Fruit fly (Drosophila melanogaster) whole organism, wandering third instar larva: ENCODE results near the gene Ptx1.

ENCODE experiments used
- CG9705 ChIP-seq: fragments of 200-800 bp; sonication (Bioruptor generic); optimal IDR thresholded peaks from 2 replicates; lab custom pipeline; 2018; ENCODE audit warnings: missing biosample characterization, mild to moderate bottlenecking, missing genetic modification characterization
- Dfd ChIP-seq: fragments of >200 bp; optimal IDR thresholded peaks from 2 replicates; lab custom pipeline; 2017; ENCODE audit warnings: missing biosample characterization, missing genetic modification characterization
- Dif ChIP-seq: fragments of 200-275, 200-300 bp; sonication (Bioruptor generic); optimal IDR thresholded peaks from 2 replicates; lab custom pipeline; 2018; ENCODE audit warnings: missing biosample characterization, missing genetic modification characterization; ENCODE audit not compliant: partially characterized antibody
- GATAd ChIP-seq: sonication (Bioruptor generic); optimal IDR thresholded peaks from 2 replicates; lab custom pipeline; 2016; ENCODE audit warnings: missing biosample characterization, missing genetic modification characterization
- HLH106 ChIP-seq: fragments of 200-800 bp; optimal IDR thresholded peaks from 3 replicates; lab custom pipeline; 2019; ENCODE audit warnings: missing biosample characterization, mild to moderate bottlenecking, missing genetic modification characterization, moderate library complexity
- Hnf4 ChIP-seq: fragments of 200-800 bp; sonication (Bioruptor generic); optimal IDR thresholded peaks from 2 replicates; lab custom pipeline; 2016; ENCODE audit warnings: missing biosample characterization, mild to moderate bottlenecking, missing genetic modification characterization
- Hr78 ChIP-seq: fragments of >200 bp; optimal IDR thresholded peaks from 2 replicates; lab custom pipeline; 2017; ENCODE audit warnings: missing biosample characterization, missing genetic modification characterization
- Jra ChIP-seq: sonication (Bioruptor generic); optimal IDR thresholded peaks from 2 replicates; lab custom pipeline; 2016; ENCODE audit warnings: missing biosample characterization, missing genetic modification characterization
- Mio ChIP-seq: sonication (Bioruptor generic); optimal IDR thresholded peaks from 2 replicates; lab custom pipeline; 2016; ENCODE audit warnings: missing biosample characterization, missing genetic modification characterization
- Myc ChIP-seq: fragments of >200 bp; optimal IDR thresholded peaks from 2 replicates; lab custom pipeline; 2017
- N ChIP-seq: fragments of >200 bp; optimal IDR thresholded peaks from 2 replicates; lab custom pipeline; 2018; ENCODE audit warnings: missing biosample characterization, missing external identifiers, missing genetic modification characterization
- OdsH ChIP-seq: fragments of 200-800 bp; sonication (Bioruptor generic); optimal IDR thresholded peaks from 2 replicates; lab custom pipeline; 2016; ENCODE audit warnings: missing biosample characterization, mild to moderate bottlenecking, missing genetic modification characterization
- Rel ChIP-seq, 2 experiments: fragments of 200-800 bp; sonication (Bioruptor generic) in 1 of 2; optimal IDR thresholded peaks; 2 replicates in 1 of 2; 3 replicates in 1 of 2; lab custom pipeline; 2016 to 2019; ENCODE audit warnings: mild to moderate bottlenecking in 2 of 2, missing biosample characterization in 2 of 2, missing genetic modification characterization in 2 of 2, moderate library complexity in 1 of 2
- Sp1 ChIP-seq: fragments of 200-800 bp; sonication (Bioruptor generic); optimal IDR thresholded peaks from 3 replicates; lab custom pipeline; 2019; ENCODE audit warnings: missing biosample characterization, mild to moderate bottlenecking, missing genetic modification characterization, moderate library complexity
- Vsx2 ChIP-seq: fragments of 200-300, 225-300 bp; sonication (Bioruptor generic); optimal IDR thresholded peaks from 2 replicates; lab custom pipeline; 2018; ENCODE audit warnings: missing biosample characterization, missing genetic modification characterization; ENCODE audit not compliant: partially characterized antibody
- br ChIP-seq: fragments of 200-800 bp; sonication (Bioruptor generic); optimal IDR thresholded peaks from 2 replicates; lab custom pipeline; 2016; ENCODE audit warnings: missing biosample characterization, missing genetic modification characterization
- brk ChIP-seq: fragments of 200-800 bp; sonication (Bioruptor generic); optimal IDR thresholded peaks from 2 replicates; lab custom pipeline; 2016; ENCODE audit warnings: missing biosample characterization, mild to moderate bottlenecking, missing genetic modification characterization
- dl ChIP-seq, 2 experiments: fragments of 175-275, 200-275 bp in 1 of 2; fragments of 200-275 bp in 1 of 2; sonication (Bioruptor generic); optimal IDR thresholded peaks; lab custom pipeline; 2018; ENCODE audit warnings: mild to moderate bottlenecking in 2 of 2, missing biosample characterization in 2 of 2, missing genetic modification characterization in 2 of 2, moderate library complexity in 2 of 2; ENCODE audit not compliant: partially characterized antibody in 2 of 2, insufficient read depth in 1 of 2
- dmrt93B ChIP-seq: fragments of 200-800 bp; sonication (Bioruptor generic); optimal IDR thresholded peaks from 2 replicates; lab custom pipeline; 2018; ENCODE audit warnings: missing biosample characterization, mild to moderate bottlenecking, missing genetic modification characterization
- foxo ChIP-seq, 2 experiments: fragments of 200-800 bp; sonication (Bioruptor generic); optimal IDR thresholded peaks; 2 replicates in 1 of 2; 3 replicates in 1 of 2; lab custom pipeline; 2016 to 2017; ENCODE audit warnings: missing biosample characterization in 2 of 2, missing genetic modification characterization in 2 of 2
- h ChIP-seq: fragments of 200-800 bp; sonication (Bioruptor generic); optimal IDR thresholded peaks from 3 replicates; lab custom pipeline; 2016; ENCODE audit warnings: missing biosample characterization, mild to moderate bottlenecking, missing genetic modification characterization
- jim ChIP-seq: fragments of 175-275, 200-325 bp; sonication (Bioruptor generic); optimal IDR thresholded peaks from 2 replicates; lab custom pipeline; 2016; ENCODE audit warnings: missing biosample characterization, mild to moderate bottlenecking, missing genetic modification characterization
- lola ChIP-seq: fragments of >200 bp; optimal IDR thresholded peaks from 2 replicates; lab custom pipeline; 2017; ENCODE audit warnings: missing biosample characterization, missing genetic modification characterization
- pan ChIP-seq: fragments of >200 bp; optimal IDR thresholded peaks from 2 replicates; lab custom pipeline; 2017
- psq ChIP-seq: fragments of 200-800 bp; sonication (Bioruptor generic); optimal IDR thresholded peaks from 3 replicates; lab custom pipeline; 2017; ENCODE audit warnings: missing biosample characterization, mild to moderate bottlenecking, missing genetic modification characterization, moderate library complexity
- sage ChIP-seq: fragments of 200-800 bp; sonication (Bioruptor generic); optimal IDR thresholded peaks from 2 replicates; lab custom pipeline; 2016; ENCODE audit warnings: missing biosample characterization, mild to moderate bottlenecking, missing genetic modification characterization
- sv ChIP-seq: fragments of 200-800 bp; sonication (Bioruptor generic); optimal IDR thresholded peaks from 3 replicates; lab custom pipeline; 2016; ENCODE audit warnings: missing biosample characterization, missing genetic modification characterization
- tai ChIP-seq: sonication (Bioruptor generic); optimal IDR thresholded peaks from 2 replicates; lab custom pipeline; 2016; ENCODE audit warnings: missing biosample characterization, missing genetic modification characterization
- usp ChIP-seq: fragments of >200 bp; optimal IDR thresholded peaks from 2 replicates; lab custom pipeline; 2017; ENCODE audit warnings: missing biosample characterization, missing genetic modification characterization
- woc ChIP-seq: sonication (Bioruptor generic); optimal IDR thresholded peaks from 2 replicates; lab custom pipeline; 2016; ENCODE audit warnings: missing biosample characterization, mild to moderate bottlenecking, missing genetic modification characterization

The Ptx1 gene

DNA sequence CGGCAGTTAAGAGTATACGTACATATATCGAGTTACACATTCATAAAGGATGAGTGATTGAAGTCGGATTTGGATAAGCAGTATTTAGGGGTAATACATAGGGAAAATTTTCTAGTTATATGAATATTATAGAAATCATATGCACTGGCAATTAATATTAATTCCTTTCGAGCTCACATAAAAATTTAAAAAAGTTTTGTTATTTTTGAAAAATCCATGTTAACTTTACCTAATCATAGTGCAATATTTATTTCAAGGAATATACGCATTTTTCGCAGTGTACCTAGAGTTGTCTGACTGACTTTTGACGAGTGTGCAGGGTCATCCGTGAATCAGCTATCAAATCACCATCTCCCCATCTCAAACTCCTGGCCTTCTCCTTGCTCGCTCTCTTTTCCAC, 48.1 kb upstream of the Ptx1 start:
- TF ChIP-seq Hnf4 (no peak), pan (no peak), sv (GFP tag; lab: Kevin White, UChicago) (no peak), Hr78 (no peak)

DNA sequence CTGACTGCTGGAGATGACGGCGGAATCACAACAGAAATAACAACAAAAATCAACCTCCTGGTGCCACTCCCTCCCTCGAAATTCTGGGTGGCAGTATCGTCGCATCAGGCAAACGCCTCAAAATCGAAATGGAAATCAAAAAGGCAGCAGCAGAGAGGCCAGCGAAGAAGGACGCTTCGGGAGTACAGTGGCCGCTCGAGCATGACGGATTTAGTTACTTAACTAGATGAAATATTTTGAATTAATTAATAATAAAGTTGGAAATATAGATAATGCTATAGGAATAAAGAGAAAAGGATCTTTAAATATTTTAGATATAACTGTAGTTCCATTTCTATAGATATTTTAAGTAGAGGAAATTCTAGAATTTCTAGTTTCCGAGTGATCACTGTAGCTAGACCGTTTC, 47.2 kb upstream of the Ptx1 start:
- TF ChIP-seq lola (GFP tag; lab: Kevin White, UChicago) (no peak), Jra (GFP tag; lab: Kevin White, UChicago) (no peak), foxo (GFP tag; optimal IDR thresholded peaks at IDR 0.05; lab: Kevin White, UChicago) (no peak), usp (GFP tag; lab: Kevin White, UChicago) (no peak), Dfd (GFP tag; lab: Kevin White, UChicago) (no peak)
- TF ChIP-seq, all 38 proteins: peak for 0

DNA sequence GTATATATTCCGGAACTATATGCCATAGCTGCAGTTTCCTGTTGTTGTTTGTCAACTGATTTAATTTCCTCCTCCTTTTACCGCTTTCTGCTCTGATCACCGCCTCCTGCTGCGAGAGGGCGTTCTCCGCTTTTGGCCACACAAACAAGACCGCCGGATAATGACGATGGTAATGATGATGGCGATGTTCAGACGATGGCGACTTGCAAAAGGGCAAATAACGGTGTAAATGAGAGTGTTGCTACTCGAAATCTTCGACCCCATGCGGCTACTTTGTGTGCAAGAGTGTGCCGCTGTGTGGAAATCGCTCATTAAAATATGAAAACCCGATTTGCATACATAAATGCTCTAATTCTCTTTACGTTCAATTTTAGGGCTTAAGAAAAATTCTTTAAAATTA, 46.7 kb upstream of the Ptx1 start:
- no peak for TF ChIP-seq brk
- TF ChIP-seq Sp1 (GFP tag; lab: Kevin White, UChicago) = no peak
- TF ChIP-seq Dfd (GFP tag; lab: Kevin White, UChicago) = no peak
- no peak for TF ChIP-seq dl (GFP tag; optimal IDR thresholded peaks at IDR 0.05; lab: Kevin White, UChicago; ENCODE audit: insufficient read depth in 1 of 2, partially characterized antibody in 2 of 2)
- TF ChIP-seq sv (GFP tag; lab: Kevin White, UChicago) = no peak
- TF ChIP-seq jim (GFP tag; lab: Kevin White, UChicago) = no peak
- no peak for TF ChIP-seq foxo (GFP tag; optimal IDR thresholded peaks at IDR 0.05; lab: Kevin White, UChicago)
- TF ChIP-seq OdsH (GFP tag; lab: Kevin White, UChicago) = no peak
- no peak for TF ChIP-seq HLH106 (tag; lab: Kevin White, UChicago)
- TF ChIP-seq Myc = no peak

DNA sequence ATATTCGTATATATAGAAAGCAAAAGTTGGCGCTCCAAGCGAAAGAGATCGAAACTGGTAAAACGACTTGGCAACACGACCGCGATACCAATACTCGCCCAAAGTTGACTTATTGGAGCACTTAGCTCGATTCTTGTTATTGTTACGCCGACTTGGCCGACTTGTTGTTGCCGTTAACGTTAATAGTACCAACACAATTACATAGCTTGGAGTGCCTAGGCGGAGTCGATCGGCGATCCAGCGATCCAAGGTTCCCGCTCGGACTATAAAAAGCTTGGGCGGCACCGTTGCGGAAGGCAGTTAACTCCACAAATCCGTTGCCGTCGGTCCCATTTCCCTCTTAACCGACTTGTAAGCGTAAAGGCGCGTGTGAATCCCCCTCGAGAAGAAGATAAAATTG, 45.3 kb upstream of the Ptx1 start, which contains the start of gene Cpr100A:
TSS of gene Cpr100A (plus strand) at position 290 of the 400 bp plus-strand sequence.
- TF ChIP-seq psq (GFP tag; lab: Kevin White, UChicago) (no peak), Hr78 (no peak), sage (GFP tag; lab: Kevin White, UChicago) (no peak), pan (no peak), brk (no peak)

DNA sequence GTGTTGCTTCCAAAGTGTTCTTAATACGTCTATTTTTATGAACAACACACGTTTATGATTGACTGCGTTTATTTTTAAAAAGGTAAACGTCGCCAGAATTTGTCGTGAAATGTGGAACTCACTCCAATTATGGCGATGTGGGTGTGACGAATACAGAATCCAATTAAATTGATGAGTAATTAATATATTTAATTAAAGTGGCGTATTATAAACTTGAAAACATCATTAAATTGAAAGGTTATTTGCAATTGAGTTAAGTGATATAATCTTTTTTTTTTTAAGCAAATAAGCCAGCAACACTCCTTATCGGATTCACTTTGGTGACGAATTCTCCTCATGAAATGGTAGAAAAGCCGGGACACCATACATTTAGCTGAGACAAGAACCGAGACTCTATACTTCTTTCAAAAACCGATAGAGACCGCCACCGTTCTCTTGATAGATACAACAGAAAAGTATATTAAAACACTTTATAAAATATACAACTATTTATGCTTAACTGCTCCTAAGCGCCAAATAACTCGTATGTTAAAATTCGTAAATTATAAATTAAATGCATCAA, 42.2 kb upstream of the Ptx1 start:
- TF ChIP-seq Vsx2 (GFP tag; lab: Kevin White, UChicago) (no peak), Myc (peak; percentile 63)

DNA sequence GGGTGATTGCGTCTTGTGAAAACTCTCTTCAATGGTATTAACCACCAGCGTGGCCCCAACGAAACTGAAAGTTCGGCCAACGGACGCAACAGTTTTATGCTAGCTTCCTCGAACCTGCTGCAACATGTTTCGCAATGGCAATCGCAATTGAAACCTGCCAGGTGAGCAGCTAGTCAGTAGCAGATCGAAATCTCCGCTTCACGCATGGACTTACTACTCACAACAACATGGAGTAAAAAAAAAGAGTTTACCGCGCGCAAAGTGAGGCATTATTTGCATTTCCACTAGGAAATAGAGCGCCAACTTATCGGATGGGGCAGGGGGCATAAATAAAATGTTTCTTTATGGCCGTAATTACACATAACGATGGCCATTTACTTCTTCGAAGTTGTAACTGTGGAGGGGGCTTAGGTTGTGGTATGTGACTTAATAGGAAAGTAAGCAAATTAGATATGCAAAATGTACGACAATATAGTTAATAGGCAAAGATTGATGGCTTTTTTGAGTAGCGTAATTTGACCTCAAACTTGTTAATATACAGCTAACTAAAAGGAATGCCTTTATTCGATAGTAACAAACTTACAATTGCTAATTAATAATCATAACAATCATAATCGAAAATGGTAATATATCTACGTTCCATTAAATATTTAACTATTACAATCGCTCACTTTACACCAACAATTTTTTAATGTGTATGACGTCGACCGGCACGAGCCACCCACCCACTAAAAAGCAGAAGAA, 40.1 kb upstream of the Ptx1 start, which contains the start of gene CG15545:
TSS of gene CG15545 (minus strand) at position 51 of the 744 bp plus-strand sequence.
- TF ChIP-seq tai (GFP tag; lab: Kevin White, UChicago) = no peak
- TF ChIP-seq sv (GFP tag; lab: Kevin White, UChicago) = no peak
- TF ChIP-seq woc (GFP tag; lab: Kevin White, UChicago) = no peak
- no peak for TF ChIP-seq h (GFP tag; lab: Kevin White, UChicago)
- TF ChIP-seq dl (GFP tag; optimal IDR thresholded peaks at IDR 0.05; lab: Kevin White, UChicago; ENCODE audit: insufficient read depth in 1 of 2, partially characterized antibody in 2 of 2) = no peak
- TF ChIP-seq N (GFP tag; lab: Kevin White, UChicago) = no peak
- TF ChIP-seq GATAd (GFP tag; lab: Kevin White, UChicago) = no peak
- no peak for TF ChIP-seq OdsH (GFP tag; lab: Kevin White, UChicago)
- no peak for TF ChIP-seq dmrt93B (GFP tag; lab: Kevin White, UChicago)
- no peak for TF ChIP-seq Sp1 (GFP tag; lab: Kevin White, UChicago)
- no peak for TF ChIP-seq foxo (GFP tag; optimal IDR thresholded peaks at IDR 0.05; lab: Kevin White, UChicago)
- TF ChIP-seq Myc = no peak
- no peak for TF ChIP-seq br (GFP tag; lab: Kevin White, UChicago)
- no peak for TF ChIP-seq brk
- TF ChIP-seq CG9705 (GFP tag; lab: Kevin White, UChicago) = no peak
- no peak for TF ChIP-seq Vsx2 (GFP tag; lab: Kevin White, UChicago)
- TF ChIP-seq Rel (GFP tag; optimal IDR thresholded peaks at IDR 0.05; lab: Kevin White, UChicago) = no peak
- no peak for TF ChIP-seq Rel (tag; optimal IDR thresholded peaks at IDR 0.05; lab: Kevin White, UChicago)
- TF ChIP-seq pan = no peak
- TF ChIP-seq Dif = no peak
- no peak for TF ChIP-seq Mio
- TF ChIP-seq, all 38 proteins: peak for 0
